Fruit fly (Drosophila melanogaster): ENCODE measurements around the gene TM9SF3.

dm6 chr3L:5576543-5576942 is 27.2 kb downstream of the TM9SF3 start:
- TF ChIP-seq CG1620 (GFP tag; optimal IDR thresholded peaks at IDR 0.05) (no peak), tj (GFP tag; optimal IDR thresholded peaks at IDR 0.05) (no peak), pad (GFP tag; optimal IDR thresholded peaks at IDR 0.05) (no peak), CG7101 (tag; optimal IDR thresholded peaks at IDR 0.05) (no peak), kay (GFP tag; ENCODE audit: borderline replicate concordance) (no peak), cic (GFP tag; optimal IDR thresholded peaks at IDR 0.05) (no peak), Clk (GFP tag; optimal IDR thresholded peaks at IDR 0.05) (no peak), CG11617 (GFP tag; optimal IDR thresholded peaks at IDR 0.05) (no peak), toe (GFP tag; optimal IDR thresholded peaks at IDR 0.05) (no peak), Crg-1 (GFP tag; optimal IDR thresholded peaks at IDR 0.05) (no peak), Hr96 (GFP tag; optimal IDR thresholded peaks at IDR 0.05) (no peak)

All from whole organism, adult.